Worm (Caenorhabditis elegans) whole organism, mixed stage, embryonic: ENCODE data around the gene lrpc-1.

Experiments used
- M03D4.4 ChIP-seq: sonication (generic microtip); optimal IDR thresholded peaks from 2 replicates; lab custom pipeline; 2017; ENCODE audit warnings: mild to moderate bottlenecking, missing genetic modification characterization, missing compliant biosample characterization
- bed-3 ChIP-seq: fragments of 200-800 bp; sonication (Bioruptor generic); optimal IDR thresholded peaks from 3 replicates; lab custom pipeline; 2018; ENCODE audit warnings: mild to moderate bottlenecking, missing genetic modification characterization, moderate library complexity, missing compliant biosample characterization
- blmp-1 ChIP-seq: fragments of 150-350 bp; optimal IDR thresholded peaks from 2 replicates; lab custom pipeline; 2014; ENCODE audit warnings: missing biosample characterization, missing genetic modification characterization
- ceh-39 ChIP-seq: fragments of 150-350 bp; optimal IDR thresholded peaks from 2 replicates; lab custom pipeline; 2014; ENCODE audit warnings: missing biosample characterization, missing genetic modification characterization
- ceh-43 ChIP-seq: fragments of 200-800 bp; sonication (Bioruptor generic); optimal IDR thresholded peaks from 2 replicates; lab custom pipeline; 2018; ENCODE audit warnings: mild to moderate bottlenecking, missing genetic modification characterization, moderate library complexity, missing compliant biosample characterization
- ceh-83 ChIP-seq: fragments of 200-800 bp; sonication (Bioruptor generic); optimal IDR thresholded peaks from 2 replicates; lab custom pipeline; 2018; ENCODE audit warnings: mild to moderate bottlenecking, missing genetic modification characterization, missing compliant biosample characterization
- ces-1 ChIP-seq: fragments of 150-350 bp; optimal IDR thresholded peaks from 2 replicates; lab custom pipeline; 2014; ENCODE audit warnings: missing biosample characterization, missing genetic modification reagents, missing genetic modification characterization
- drap-1 ChIP-seq: fragments of 200-800 bp; sonication (Bioruptor generic); optimal IDR thresholded peaks from 3 replicates; lab custom pipeline; 2018; ENCODE audit warnings: mild to moderate bottlenecking, missing genetic modification characterization, missing compliant biosample characterization
- elt-3 ChIP-seq: fragments of 150-350 bp; optimal IDR thresholded peaks from 2 replicates; lab custom pipeline; 2014; ENCODE audit warnings: missing biosample characterization, missing genetic modification characterization
- flh-1 ChIP-seq: fragments of 200-800 bp; sonication (Bioruptor generic); optimal IDR thresholded peaks from 2 replicates; lab custom pipeline; 2018; ENCODE audit warnings: mild to moderate bottlenecking, missing genetic modification characterization, moderate library complexity, missing compliant biosample characterization
- ham-2 ChIP-seq: fragments of 200-800 bp; sonication (Bioruptor generic); optimal IDR thresholded peaks from 2 replicates; lab custom pipeline; 2018; ENCODE audit warnings: mild to moderate bottlenecking, missing genetic modification characterization, missing compliant biosample characterization
- hlh-1 ChIP-seq: fragments of 150-350 bp; optimal IDR thresholded peaks from 2 replicates; lab custom pipeline; 2014; ENCODE audit warnings: missing biosample characterization, missing genetic modification reagents, missing genetic modification characterization
- lin-13 ChIP-seq: fragments of 150-350 bp; optimal IDR thresholded peaks from 2 replicates; lab custom pipeline; 2014; ENCODE audit warnings: missing biosample characterization, missing genetic modification characterization
- lin-32 ChIP-seq: fragments of 200-800 bp; sonication (Bioruptor generic); optimal IDR thresholded peaks from 2 replicates; lab custom pipeline; 2018; ENCODE audit warnings: mild to moderate bottlenecking, missing genetic modification characterization, missing compliant biosample characterization
- lsy-2 ChIP-seq: fragments of 150-350 bp; optimal IDR thresholded peaks from 2 replicates; lab custom pipeline; 2014; ENCODE audit warnings: missing biosample characterization, missing genetic modification characterization
- mab-5 ChIP-seq: fragments of 150-350 bp; optimal IDR thresholded peaks from 2 replicates; lab custom pipeline; 2014; ENCODE audit warnings: missing biosample characterization, missing genetic modification characterization
- mep-1 ChIP-seq: fragments of 150-350 bp; optimal IDR thresholded peaks from 2 replicates; lab custom pipeline; 2017; ENCODE audit warnings: missing biosample characterization, missing genetic modification reagents, missing genetic modification characterization, inconsistent platforms
- mls-2 ChIP-seq: sonication (generic microtip); optimal IDR thresholded peaks from 2 replicates; lab custom pipeline; 2016; ENCODE audit warnings: mild to moderate bottlenecking, missing genetic modification characterization, moderate library complexity, missing compliant biosample characterization
- nhr-2 ChIP-seq: fragments of 150-350 bp; optimal IDR thresholded peaks from 2 replicates; lab custom pipeline; 2014; ENCODE audit warnings: missing biosample characterization, missing genetic modification characterization
- nhr-237 ChIP-seq: fragments of 150-350 bp; optimal IDR thresholded peaks from 2 replicates; lab custom pipeline; 2014; ENCODE audit warnings: missing biosample characterization, missing genetic modification characterization
- nhr-28 ChIP-seq: fragments of 150-350 bp; optimal IDR thresholded peaks from 2 replicates; lab custom pipeline; 2014; ENCODE audit warnings: missing biosample characterization, missing genetic modification characterization
- nhr-76 ChIP-seq: sonication (generic microtip); optimal IDR thresholded peaks from 2 replicates; lab custom pipeline; 2017; ENCODE audit warnings: missing biosample characterization, missing genetic modification characterization
- sem-2 ChIP-seq: fragments of 200-800 bp; sonication (Bioruptor generic); optimal IDR thresholded peaks from 2 replicates; lab custom pipeline; 2018; ENCODE audit warnings: mild to moderate bottlenecking, missing genetic modification characterization, missing compliant biosample characterization
- snpc-4 ChIP-seq: fragments of 150-350 bp; optimal IDR thresholded peaks from 2 replicates; lab custom pipeline; 2014; ENCODE audit warnings: missing biosample characterization, missing genetic modification characterization
- sptf-1 ChIP-seq: sonication (generic microtip); optimal IDR thresholded peaks from 2 replicates; lab custom pipeline; 2017; ENCODE audit warnings: mild to moderate bottlenecking, missing genetic modification characterization, moderate library complexity, missing compliant biosample characterization
- tbx-8 ChIP-seq: fragments of 200-800 bp; sonication (Bioruptor generic); optimal IDR thresholded peaks from 2 replicates; lab custom pipeline; 2018; ENCODE audit warnings: mild to moderate bottlenecking, missing genetic modification characterization, moderate library complexity, missing compliant biosample characterization
- unc-120 ChIP-seq: sonication (generic microtip); optimal IDR thresholded peaks from 2 replicates; lab custom pipeline; 2017; ENCODE audit warnings: missing genetic modification characterization, missing compliant biosample characterization; ENCODE audit not compliant: poor library complexity, severe bottlenecking
- unc-39 ChIP-seq: fragments of 150-350 bp; optimal IDR thresholded peaks from 2 replicates; lab custom pipeline; 2014; ENCODE audit warnings: missing biosample characterization, missing genetic modification characterization
- unc-62 ChIP-seq: fragments of 150-350 bp; optimal IDR thresholded peaks from 2 replicates; lab custom pipeline; 2014; ENCODE audit warnings: missing biosample characterization, missing genetic modification reagents, missing genetic modification characterization
- zip-8 ChIP-seq: fragments of 150-350 bp; optimal IDR thresholded peaks from 2 replicates; lab custom pipeline; 2014; ENCODE audit warnings: missing biosample characterization, missing genetic modification characterization
- ztf-11 ChIP-seq: fragments of 150-350 bp; optimal IDR thresholded peaks from 2 replicates; lab custom pipeline; 2014; ENCODE audit warnings: missing biosample characterization, missing genetic modification characterization

lrpc-1 gene

DNA sequence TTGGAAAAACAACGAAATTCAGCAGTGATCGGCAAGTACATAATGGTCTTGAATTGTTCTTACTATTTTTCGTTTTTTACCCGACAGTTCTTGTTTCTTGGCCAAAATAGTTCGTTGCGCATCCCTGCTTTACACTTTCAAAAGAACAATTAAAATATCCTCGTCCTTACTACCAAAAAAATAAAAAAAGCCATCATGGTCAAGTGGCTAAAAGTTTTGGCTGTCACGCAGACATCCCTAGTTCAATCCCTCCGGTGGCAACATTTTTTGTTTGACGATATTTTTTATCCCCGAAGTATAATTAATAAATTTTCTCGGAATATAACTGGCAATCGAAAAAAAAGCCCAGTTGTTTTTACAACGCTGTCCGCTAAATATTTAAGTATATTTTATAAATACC, 21.1 kb downstream of the lrpc-1 start:
- TF ChIP-seq nhr-2 (tag; lab: Kevin White, UChicago) (no peak), mab-5 (no peak), nhr-28 (tag; lab: Kevin White, UChicago) (no peak)

DNA sequence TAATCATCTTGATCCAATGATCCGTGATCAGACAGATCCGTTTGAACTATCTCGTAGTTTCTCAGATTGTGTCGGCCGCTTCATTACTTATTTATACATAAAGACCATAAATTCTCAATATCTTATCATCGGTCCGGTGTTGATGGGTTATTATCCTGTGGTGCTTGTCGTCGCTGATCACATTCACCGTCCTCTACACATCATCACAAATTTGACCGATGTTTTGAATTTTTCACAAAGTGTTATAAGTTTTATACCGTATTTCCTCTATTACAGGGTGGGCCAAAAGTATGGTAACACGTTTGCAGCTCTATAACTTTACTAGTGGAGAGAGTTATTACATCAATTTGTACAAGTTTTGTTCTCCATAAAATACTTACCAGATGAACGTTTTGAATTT, 25.1 kb downstream of the lrpc-1 start:
- TF ChIP-seq drap-1 (GFP tag; lab: Kevin White, UChicago), result no peak
- TF ChIP-seq mls-2, result no peak
- TF ChIP-seq ces-1, result no peak
- no peak for TF ChIP-seq tbx-8 (GFP tag; lab: Kevin White, UChicago)
- TF ChIP-seq elt-3 (tag; lab: Kevin White, UChicago), result no peak
- TF ChIP-seq snpc-4 (tag; lab: Kevin White, UChicago), result no peak
- no peak for TF ChIP-seq blmp-1
- TF ChIP-seq bed-3 (GFP tag; lab: Kevin White, UChicago), result no peak
- TF ChIP-seq unc-39 (tag; lab: Kevin White, UChicago), result no peak
- TF ChIP-seq lin-13 (tag; lab: Kevin White, UChicago), result no peak
- no peak for TF ChIP-seq ceh-39 (tag; lab: Kevin White, UChicago)
- no peak for TF ChIP-seq unc-120 (tag; lab: Kevin White, UChicago)
- TF ChIP-seq hlh-1 (tag; lab: Kevin White, UChicago), result no peak
- TF ChIP-seq sptf-1 (tag; lab: Kevin White, UChicago), result no peak
- no peak for TF ChIP-seq zip-8 (tag; lab: Kevin White, UChicago)

DNA sequence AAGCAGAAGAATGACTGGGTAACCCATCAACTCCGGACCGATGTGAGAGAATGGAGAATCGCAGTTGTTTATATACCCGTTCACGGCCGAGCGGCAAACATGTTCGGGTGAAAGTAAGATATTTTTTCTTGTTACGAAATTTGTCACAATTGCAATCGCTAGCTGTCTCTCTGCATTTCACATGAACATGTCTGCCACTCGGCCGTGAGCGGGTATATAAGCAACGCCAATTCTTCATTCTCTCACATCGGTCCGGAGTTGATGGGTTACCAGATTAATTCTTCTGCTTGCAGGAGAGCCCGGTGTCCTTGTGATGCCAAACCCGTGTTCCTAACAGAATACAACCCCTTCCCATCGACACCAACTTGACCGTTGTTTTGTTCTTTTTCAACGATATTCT, 26.0 kb downstream of the lrpc-1 start:
- TF ChIP-seq unc-39 (tag; lab: Kevin White, UChicago) (no peak), zip-8 (tag; lab: Kevin White, UChicago) (no peak), nhr-237 (no peak), unc-62 (GFP tag; lab: Kevin White, UChicago) (no peak), ceh-43 (no peak), lsy-2 (tag; lab: Kevin White, UChicago) (no peak), unc-120 (tag; lab: Kevin White, UChicago) (no peak), snpc-4 (tag; lab: Kevin White, UChicago) (no peak), elt-3 (tag; lab: Kevin White, UChicago) (no peak), ces-1 (no peak), sptf-1 (tag; lab: Kevin White, UChicago) (no peak), lin-13 (tag; lab: Kevin White, UChicago) (no peak), lin-32 (GFP tag; lab: Kevin White, UChicago) (no peak), M03D4.4 (tag; lab: Kevin White, UChicago) (no peak), sem-2 (GFP tag; lab: Kevin White, UChicago) (no peak), ceh-83 (GFP tag; lab: Kevin White, UChicago) (no peak), ceh-39 (tag; lab: Kevin White, UChicago) (no peak), tbx-8 (GFP tag; lab: Kevin White, UChicago) (no peak)

DNA sequence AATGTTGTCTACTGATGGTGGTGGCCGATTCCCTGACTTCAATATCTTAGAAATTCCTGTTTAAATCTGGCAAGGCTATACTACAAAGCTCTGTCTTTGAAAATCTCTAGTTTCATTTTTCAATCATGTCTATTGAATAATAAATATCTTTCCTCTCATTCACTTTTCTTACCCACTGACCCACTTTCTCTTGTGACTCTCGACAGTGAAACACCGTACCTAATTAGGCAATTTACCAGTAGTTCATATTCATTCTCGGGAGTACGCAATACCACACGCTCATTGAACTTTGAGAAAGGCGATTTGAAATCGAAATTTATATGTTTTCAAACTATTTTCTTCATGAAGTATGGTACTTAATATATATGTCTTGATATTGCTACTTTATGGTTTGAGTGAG, 28.2 kb downstream of the lrpc-1 start, which contains the start of gene CD4.11:
CD4.11 (plus strand) TSS at position 301 of the 400 bp plus-strand sequence.
- TF ChIP-seq sptf-1 (tag; lab: Kevin White, UChicago), result no peak
- TF ChIP-seq nhr-76 (tag; lab: Kevin White, UChicago), result no peak

DNA sequence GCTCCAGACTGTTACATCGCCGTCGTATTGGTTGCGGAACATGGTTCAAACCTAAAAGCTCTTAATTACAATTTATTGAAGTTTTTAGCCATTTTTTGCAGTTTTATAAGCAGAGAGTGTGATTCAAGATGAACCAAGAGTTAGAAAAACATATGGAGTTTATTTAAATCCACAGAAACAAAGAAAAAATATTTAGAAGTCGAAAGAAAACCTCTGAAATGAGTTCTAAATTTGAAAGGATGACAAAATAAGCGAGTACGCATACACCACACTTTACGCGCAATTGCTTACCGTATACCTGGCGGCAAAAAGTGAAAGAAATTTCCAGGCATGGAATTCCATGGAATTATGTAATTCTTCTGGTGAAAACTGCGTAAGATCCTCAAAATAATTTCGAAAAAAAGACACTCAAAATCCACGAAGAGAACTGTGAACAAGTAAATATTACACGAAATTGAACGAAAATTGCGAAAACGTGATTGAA, 28.7 kb downstream of the lrpc-1 start, which contains the start of gene pas-6:
pas-6 (minus strand) TSS at position 51 of the 484 bp plus-strand sequence.
- TF ChIP-seq mls-2 (no peak), ztf-11 (tag; lab: Kevin White, UChicago) (no peak), ham-2 (GFP tag; lab: Kevin White, UChicago) (no peak), flh-1 (GFP tag; lab: Kevin White, UChicago) (no peak), drap-1 (GFP tag; lab: Kevin White, UChicago) (no peak), unc-62 (GFP tag; lab: Kevin White, UChicago) (no peak), tbx-8 (GFP tag; lab: Kevin White, UChicago) (no peak), lsy-2 (tag; lab: Kevin White, UChicago) (peak; percentile 96), ces-1 (peak; percentile 23), mep-1 (tag; lab: Kevin White, UChicago) (peak; percentile 9)
